Worm (Caenorhabditis elegans): Measurements from ENCODE around the gene C34E10.12.

- TF ChIP-seq lsy-2 (tag; optimal IDR thresholded peaks at IDR 0.05) (peak; percentile 84), ztf-11 (tag; optimal IDR thresholded peaks at IDR 0.05) (no peak), blmp-1 (tag; optimal IDR thresholded peaks at IDR 0.05) (no peak), nhr-12 (tag; optimal IDR thresholded peaks at IDR 0.05) (no peak), snpc-4 (tag; optimal IDR thresholded peaks at IDR 0.05) (no peak), pha-4 (tag; optimal IDR thresholded peaks at IDR 0.05) (peak; percentile 61), zip-8 (tag; optimal IDR thresholded peaks at IDR 0.05) (no peak)
These were observed at the start of gene C34E10.12, which contains the start of the genes C34E10.10 and atp-2 for ce11 chrIII:5227831-5228467.

All from whole organism, mixed stage, embryonic.